Worm (Caenorhabditis elegans) whole organism, L4/young adult: ENCODE data around the gene srw-86.

Source experiments
- W03F9.2 ChIP-seq: fragments of 150-350 bp; optimal IDR thresholded peaks from 2 replicates; lab custom pipeline; 2014; ENCODE audit warnings: missing biosample characterization, missing genetic modification characterization
- dao-5 ChIP-seq: sonication (generic microtip); optimal IDR thresholded peaks from 2 replicates; lab custom pipeline; 2016; ENCODE audit warnings: missing genotype, missing genetic modification characterization, moderate library complexity, missing compliant biosample characterization
- him-1 ChIP-seq: sonication (generic microtip); optimal IDR thresholded peaks from 2 replicates; lab custom pipeline; 2016; ENCODE audit warnings: missing genotype, missing genetic modification reagents, missing genetic modification characterization, missing compliant biosample characterization

The srw-86 gene

ce11 chrV:19400619-19401018 lies at the start of gene srw-86:
Gene srw-86, minus strand, starts transcription at chrV:19400719.
- no peak for TF ChIP-seq W03F9.2 (tag; lab: Kevin White, UChicago)
- TF ChIP-seq him-1 (tag; lab: Kevin White, UChicago): no peak
- no peak for TF ChIP-seq dao-5 (tag; lab: Kevin White, UChicago)

ce11 chrV:19449544-19449943 lies 49.0 kb upstream of the srw-86 start, which contains the start of gene M04C3.5:
Gene M04C3.5, plus strand, starts transcription at chrV:19449733.
- TF ChIP-seq him-1 (tag; lab: Kevin White, UChicago) (no peak), dao-5 (tag; lab: Kevin White, UChicago) (no peak), W03F9.2 (tag; lab: Kevin White, UChicago) (no peak)

- TF ChIP-seq W03F9.2 (tag; lab: Kevin White, UChicago) (no peak), dao-5 (tag; lab: Kevin White, UChicago) (no peak), him-1 (tag; lab: Kevin White, UChicago) (no peak)
Observed at ce11 chrV:19448805-19449204, 48.3 kb upstream of the srw-86 start, which contains the start of gene M04C3.2. Gene M04C3.2, minus strand, starts transcription at chrV:19448905.

ce11 chrV:19445442-19445841 lies 44.9 kb upstream of the srw-86 start, which contains the start of gene M04C3.1:
Gene M04C3.1, minus strand, starts transcription at chrV:19445605.
- no peak for TF ChIP-seq W03F9.2 (tag; lab: Kevin White, UChicago)
- no peak for TF ChIP-seq dao-5 (tag; lab: Kevin White, UChicago)
- TF ChIP-seq him-1 (tag; lab: Kevin White, UChicago): no peak

- TF ChIP-seq dao-5 (tag; lab: Kevin White, UChicago) (no peak), him-1 (tag; lab: Kevin White, UChicago) (no peak), W03F9.2 (tag; lab: Kevin White, UChicago) (no peak)
Observed at ce11 chrV:19443599-19443998, 43.1 kb upstream of the srw-86 start.

- TF ChIP-seq W03F9.2 (tag; lab: Kevin White, UChicago) (no peak), dao-5 (tag; lab: Kevin White, UChicago) (no peak), him-1 (tag; lab: Kevin White, UChicago) (no peak)
Observed at ce11 chrV:19436307-19436706, 35.8 kb upstream of the srw-86 start, which contains the start of gene C25F9.14. Gene C25F9.14, plus strand, starts transcription at chrV:19436484.

- TF ChIP-seq dao-5 (tag; lab: Kevin White, UChicago) (no peak), him-1 (tag; lab: Kevin White, UChicago) (no peak), W03F9.2 (tag; lab: Kevin White, UChicago) (no peak)
Observed at ce11 chrV:19433806-19434437, 33.4 kb upstream of the srw-86 start, which contains the start of gene C25F9.16. Gene C25F9.16, plus strand, starts transcription at chrV:19434387.

- TF ChIP-seq dao-5 (tag; lab: Kevin White, UChicago) (no peak), W03F9.2 (tag; lab: Kevin White, UChicago) (no peak), him-1 (tag; lab: Kevin White, UChicago) (no peak)
Observed at ce11 chrV:19432972-19433371, 32.5 kb upstream of the srw-86 start, which contains the start of gene C25F9.11. Gene C25F9.11, minus strand, starts transcription at chrV:19433072.

ce11 chrV:19432030-19432429 lies 31.5 kb upstream of the srw-86 start:
- TF ChIP-seq dao-5 (tag; lab: Kevin White, UChicago): no peak
- no peak for TF ChIP-seq W03F9.2 (tag; lab: Kevin White, UChicago)
- TF ChIP-seq him-1 (tag; lab: Kevin White, UChicago): no peak

ce11 chrV:19431036-19431435 lies 30.5 kb upstream of the srw-86 start, which contains the start of gene srw-85:
Gene srw-85, minus strand, starts transcription at chrV:19431136.
- TF ChIP-seq dao-5 (tag; lab: Kevin White, UChicago): no peak
- TF ChIP-seq W03F9.2 (tag; lab: Kevin White, UChicago): no peak

- TF ChIP-seq dao-5 (tag; lab: Kevin White, UChicago) (no peak), him-1 (tag; lab: Kevin White, UChicago) (no peak), W03F9.2 (tag; lab: Kevin White, UChicago) (no peak)
Observed at ce11 chrV:19430351-19430913, 29.9 kb upstream of the srw-86 start.

ce11 chrV:19429605-19430004 lies 29.1 kb upstream of the srw-86 start:
- TF ChIP-seq W03F9.2 (tag; lab: Kevin White, UChicago): no peak
- no peak for TF ChIP-seq him-1 (tag; lab: Kevin White, UChicago)
- TF ChIP-seq dao-5 (tag; lab: Kevin White, UChicago): no peak

- no peak for TF ChIP-seq dao-5 (tag; lab: Kevin White, UChicago)
- no peak for TF ChIP-seq him-1 (tag; lab: Kevin White, UChicago)
- TF ChIP-seq W03F9.2 (tag; lab: Kevin White, UChicago): no peak
Observed at ce11 chrV:19428936-19429335, 28.4 kb upstream of the srw-86 start.
